Worm (Caenorhabditis elegans) whole organism, mixed stage, embryonic: ENCODE data around the gene col-92.

Experiments
- blmp-1 ChIP-seq: fragments of 150-350 bp; optimal IDR thresholded peaks from 2 replicates; lab custom pipeline; 2014; ENCODE audit warnings: missing biosample characterization, missing genetic modification characterization
- drap-1 ChIP-seq: fragments of 200-800 bp; sonication (Bioruptor generic); optimal IDR thresholded peaks from 3 replicates; lab custom pipeline; 2018; ENCODE audit warnings: mild to moderate bottlenecking, missing genetic modification characterization, missing compliant biosample characterization
- lin-13 ChIP-seq: fragments of 150-350 bp; optimal IDR thresholded peaks from 2 replicates; lab custom pipeline; 2014; ENCODE audit warnings: missing biosample characterization, missing genetic modification characterization
- lsy-2 ChIP-seq: fragments of 150-350 bp; optimal IDR thresholded peaks from 2 replicates; lab custom pipeline; 2014; ENCODE audit warnings: missing biosample characterization, missing genetic modification characterization
- snpc-4 ChIP-seq: fragments of 150-350 bp; optimal IDR thresholded peaks from 2 replicates; lab custom pipeline; 2014; ENCODE audit warnings: missing biosample characterization, missing genetic modification characterization
- sptf-1 ChIP-seq: sonication (generic microtip); optimal IDR thresholded peaks from 2 replicates; lab custom pipeline; 2017; ENCODE audit warnings: mild to moderate bottlenecking, missing genetic modification characterization, moderate library complexity, missing compliant biosample characterization
- unc-120 ChIP-seq: sonication (generic microtip); optimal IDR thresholded peaks from 2 replicates; lab custom pipeline; 2017; ENCODE audit warnings: missing genetic modification characterization, missing compliant biosample characterization; ENCODE audit not compliant: poor library complexity, severe bottlenecking
- unc-39 ChIP-seq: fragments of 150-350 bp; optimal IDR thresholded peaks from 2 replicates; lab custom pipeline; 2014; ENCODE audit warnings: missing biosample characterization, missing genetic modification characterization
- ztf-11 ChIP-seq: fragments of 150-350 bp; optimal IDR thresholded peaks from 2 replicates; lab custom pipeline; 2014; ENCODE audit warnings: missing biosample characterization, missing genetic modification characterization

- TF ChIP-seq snpc-4 = no peak
- TF ChIP-seq drap-1 (GFP tag; lab: Kevin White, UChicago) = no peak
- TF ChIP-seq lsy-2 (tag; lab: Kevin White, UChicago) = no peak
- no peak for TF ChIP-seq sptf-1 (tag; lab: Kevin White, UChicago)
- no peak for TF ChIP-seq unc-120 (tag; lab: Kevin White, UChicago)
- TF ChIP-seq blmp-1 (tag; lab: Kevin White, UChicago) = no peak
- TF ChIP-seq unc-39 = no peak
- TF ChIP-seq ztf-11 (tag; lab: Kevin White, UChicago) = no peak
- TF ChIP-seq lin-13 (tag; lab: Kevin White, UChicago) = no peak
These were observed 22.7 kb downstream of the col-92 start for ce11 chrIII:10960387-10960786.
